Worm (Caenorhabditis elegans): Measurements from ENCODE around the gene pcp-5.

DNA sequence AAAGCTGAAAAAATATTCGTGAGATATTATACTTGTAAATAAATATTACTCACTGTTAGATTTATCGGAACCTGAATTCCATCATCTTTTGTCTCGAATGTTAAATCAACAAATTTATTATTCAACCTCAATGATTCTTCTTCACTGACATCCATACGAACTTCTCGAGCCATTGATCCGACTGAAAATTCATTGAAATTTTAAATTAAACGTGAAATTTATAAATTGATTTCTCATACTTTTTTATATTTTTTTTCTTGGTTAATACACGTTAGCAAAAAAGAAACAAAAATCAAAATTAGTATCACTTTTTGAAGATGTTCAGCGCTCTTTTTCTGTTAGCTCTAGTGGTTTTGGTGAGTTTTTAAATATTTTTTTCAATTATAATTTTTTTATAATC, 12.4 kb upstream of the pcp-5 start, which contains the start of gene C29E4.14:
- TF ChIP-seq ces-1 (GFP tag; optimal IDR thresholded peaks at IDR 0.05) (no peak), nhr-12 (tag; optimal IDR thresholded peaks at IDR 0.05) (no peak), ama-1 (optimal IDR thresholded peaks at IDR 0.05) (no peak), ztf-11 (tag; optimal IDR thresholded peaks at IDR 0.05) (no peak), fkh-10 (GFP tag; optimal IDR thresholded peaks at IDR 0.05) (no peak), nhr-47 (tag; optimal IDR thresholded peaks at IDR 0.05) (no peak), nhr-237 (tag; optimal IDR thresholded peaks at IDR 0.05) (no peak), grh-1 (GFP tag; IDR thresholded peaks at IDR 0.05) (no peak), fos-1 (tag; optimal IDR thresholded peaks at IDR 0.05) (no peak)

Measured in whole organism, L1 larva.